Fruit fly (Drosophila melanogaster): ENCODE measurements around the gene CG31415.
A peak's percentile ranks its signal among the peaks of the same experiment; 100 is the strongest.

Gene CG31415

DNA sequence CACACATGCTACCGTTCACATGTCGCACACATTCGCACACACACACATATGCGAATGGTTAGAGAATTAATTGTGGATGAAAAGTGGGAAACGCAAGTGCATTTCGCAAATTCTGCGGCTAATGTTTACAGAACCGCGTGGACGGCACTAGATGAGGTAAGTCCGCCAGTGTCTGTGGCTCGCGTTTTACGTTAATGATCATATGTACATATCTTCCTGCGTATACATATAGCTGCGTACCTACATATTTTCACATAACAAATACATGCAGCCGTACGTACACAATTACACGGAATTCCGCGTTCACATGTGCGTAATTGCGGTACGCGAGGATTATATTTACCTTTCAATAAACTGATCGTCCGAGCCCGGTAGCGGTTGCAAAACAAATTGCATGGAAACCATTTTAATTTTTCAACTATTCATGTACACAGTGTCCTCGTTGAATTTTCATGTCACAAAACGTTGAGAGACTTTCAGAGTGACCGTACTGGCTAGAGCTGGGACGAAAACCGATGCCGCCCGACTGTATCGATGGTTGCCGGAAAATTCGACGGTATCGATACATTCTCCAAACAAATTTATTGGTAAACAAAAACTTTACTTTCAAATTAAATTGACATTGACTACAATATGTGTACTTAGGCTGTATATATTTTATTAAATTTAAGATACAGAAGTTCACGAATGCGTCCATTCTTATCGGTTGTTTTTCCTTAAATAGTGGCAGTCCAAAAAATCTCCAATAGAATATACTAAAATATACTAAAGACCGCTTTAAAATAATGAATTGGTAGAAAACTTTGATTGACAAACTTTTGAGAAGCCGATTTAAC lies 18.0 kb upstream of the CG31415 start, which contains the start of gene hyd (continued):
- TF ChIP-seq CG15073 (GFP tag; optimal IDR thresholded peaks at IDR 0.05) (no peak), Dll (GFP tag; IDR thresholded peaks at IDR 0.05; ENCODE audit: partially characterized antibody) (peak; percentile 92), amos (GFP tag; IDR thresholded peaks at IDR 0.05; ENCODE audit: partially characterized antibody) (peak; percentile 90), Bgb (GFP tag; IDR thresholded peaks at IDR 0.05; ENCODE audit: partially characterized antibody) (peak; percentile 85), inv (GFP tag; IDR thresholded peaks at IDR 0.05; ENCODE audit: partially characterized antibody) (peak; percentile 79), CG42726 (GFP tag; IDR thresholded peaks at IDR 0.05; ENCODE audit: partially characterized antibody) (peak; percentile 74; the same call in 1 of the 2 replicates), CG8281 (tag; optimal IDR thresholded peaks at IDR 0.05) (no peak), CG11696 (GFP tag; IDR thresholded peaks at IDR 0.05) (no peak), sisA (GFP tag; IDR thresholded peaks at IDR 0.05) (no peak), CG15011 (GFP tag; optimal IDR thresholded peaks at IDR 0.05) (no peak), CG15696 (tag; optimal IDR thresholded peaks at IDR 0.05) (no peak), dmrt11E (tag; optimal IDR thresholded peaks at IDR 0.05) (no peak), CG11695 (GFP tag; IDR thresholded peaks at IDR 0.05) (no peak), CG3065 (GFP tag; optimal IDR thresholded peaks at IDR 0.05) (no peak), MESR4 (GFP tag; optimal IDR thresholded peaks at IDR 0.05) (peak; percentile 92), Doc3 (GFP tag; IDR thresholded peaks at IDR 0.05; ENCODE audit: partially characterized antibody) (peak; percentile 78; the same call in 2 of the 3 replicates), NK7.1 (GFP tag; optimal IDR thresholded peaks at IDR 0.05) (no peak), dysf (GFP tag; IDR thresholded peaks at IDR 0.05) (no peak), hth (optimal IDR thresholded peaks at IDR 0.05) (no peak), CG2202 (tag; optimal IDR thresholded peaks at IDR 0.05) (no peak), CG12744 (GFP tag; optimal IDR thresholded peaks at IDR 0.05) (no peak), onecut (GFP tag; IDR thresholded peaks at IDR 0.05) (no peak), CG9609 (GFP tag; optimal IDR thresholded peaks at IDR 0.05) (no peak), gfzf (GFP tag; optimal IDR thresholded peaks at IDR 0.05) (peak; percentile 61), CG13287 (GFP tag; IDR thresholded peaks at IDR 0.05; ENCODE audit: partially characterized antibody) (peak; percentile 87), mirr (GFP tag; optimal IDR thresholded peaks at IDR 0.05) (no peak), her (GFP tag; optimal IDR thresholded peaks at IDR 0.05) (no peak), tin (GFP tag; optimal IDR thresholded peaks at IDR 0.05) (no peak), Fer2 (tag; optimal IDR thresholded peaks at IDR 0.05) (no peak), CHES-1-like (GFP tag; optimal IDR thresholded peaks at IDR 0.05) (no peak), yki (optimal IDR thresholded peaks at IDR 0.05) (no peak), ranshi (GFP tag; IDR thresholded peaks at IDR 0.05) (no peak), shn (GFP tag; optimal IDR thresholded peaks at IDR 0.05) (no peak), CG10565 (GFP tag; optimal IDR thresholded peaks at IDR 0.05) (no peak), CG11456 (GFP tag; IDR thresholded peaks at IDR 0.05) (no peak), CG9215 (GFP tag; IDR thresholded peaks at IDR 0.05) (no peak), CG10366 (GFP tag; IDR thresholded peaks at IDR 0.05) (no peak), kay (GFP tag; optimal IDR thresholded peaks at IDR 0.05) (no peak), sc (optimal IDR thresholded peaks at IDR 0.05) (no peak), sc (GFP tag; optimal IDR thresholded peaks at IDR 0.05) (no peak), CG1602 (GFP tag; optimal IDR thresholded peaks at IDR 0.05) (no peak), Dbx (GFP tag; IDR thresholded peaks at IDR 0.05) (no peak), gt (GFP tag; IDR thresholded peaks at IDR 0.05) (no peak), Sry-δ (GFP tag; optimal IDR thresholded peaks at IDR 0.05) (peak; percentile 91), TFAM (GFP tag; optimal IDR thresholded peaks at IDR 0.05) (no peak), vnd (GFP tag; IDR thresholded peaks at IDR 0.05; ENCODE audit: partially characterized antibody) (peak; percentile 67; the same call in 2 of the 3 replicates), zen (tag; optimal IDR thresholded peaks at IDR 0.05) (no peak), Hand (GFP tag; optimal IDR thresholded peaks at IDR 0.05) (no peak), CG17385 (GFP tag; optimal IDR thresholded peaks at IDR 0.05) (no peak), Atf-2 (GFP tag; optimal IDR thresholded peaks at IDR 0.05) (no peak)
